Worm (Caenorhabditis elegans) whole organism, L1 larva: ENCODE measurements around the gene K08E5.5.

Experiments
- C04F5.9 ChIP-seq: sonication (generic microtip); optimal IDR thresholded peaks from 2 replicates; lab custom pipeline; 2016; ENCODE audit warnings: missing genetic modification characterization, missing compliant biosample characterization
- C16A3.4 ChIP-seq: fragments of 150-350 bp; optimal IDR thresholded peaks from 2 replicates; lab custom pipeline; 2014; ENCODE audit warnings: missing biosample characterization, missing genetic modification characterization
- C34B4.2 ChIP-seq: sonication (generic microtip); optimal IDR thresholded peaks from 2 replicates; lab custom pipeline; 2017; ENCODE audit warnings: mild to moderate bottlenecking, missing genetic modification characterization, missing compliant biosample characterization
- alr-1 ChIP-seq: fragments of 200-800 bp; sonication (Bioruptor generic); optimal IDR thresholded peaks from 2 replicates; lab custom pipeline; 2018; ENCODE audit warnings: borderline replicate concordance, mild to moderate bottlenecking, missing genetic modification characterization, missing compliant biosample characterization
- aly-2 ChIP-seq: fragments of 150-350 bp; optimal IDR thresholded peaks from 2 replicates; lab custom pipeline; 2014; ENCODE audit warnings: missing biosample characterization, missing genetic modification characterization
- ceh-82 ChIP-seq, 3 experiments: fragments of 150-350 bp in 1 of 3; sonication (generic microtip) in 2 of 3; optimal IDR thresholded peaks; 2 replicates each; lab custom pipeline; 2014 to 2017; ENCODE audit warnings: missing biosample characterization in 3 of 3, missing genetic modification characterization in 3 of 3
- ceh-88 ChIP-seq: fragments of 200-800 bp; sonication (Bioruptor generic); IDR thresholded peaks from 2 replicates; pipeline ENCODE4 v1.3.6; 2022; ENCODE audit warnings: missing genetic modification characterization, missing compliant biosample characterization
- dpl-1 ChIP-seq, 3 experiments: fragments of 150-350 bp in 2 of 3; sonication (generic microtip) in 1 of 3; optimal IDR thresholded peaks; 2 replicates each; lab custom pipeline; 2014 to 2017; ENCODE audit warnings: missing biosample characterization in 3 of 3, missing genetic modification characterization in 3 of 3, missing genetic modification reagents in 3 of 3
- dsc-1 ChIP-seq: sonication (generic microtip); optimal IDR thresholded peaks from 2 replicates; lab custom pipeline; 2016; ENCODE audit warnings: mild to moderate bottlenecking, missing genetic modification characterization, missing compliant biosample characterization
- efl-1 ChIP-seq, 4 experiments: fragments of 150-350 bp; optimal IDR thresholded peaks in 3 of 4; peaks in 1 of 4; 1 replicate in 1 of 4; 2 replicates in 3 of 4; lab custom pipeline; 2014; ENCODE audit warnings: missing biosample characterization in 2 of 4, missing genetic modification characterization in 2 of 4, missing genetic modification reagents in 2 of 4
- egl-13 ChIP-seq: sonication (generic microtip); optimal IDR thresholded peaks from 2 replicates; lab custom pipeline; 2016; ENCODE audit warnings: missing genotype, missing genetic modification reagents, missing genetic modification characterization, missing compliant biosample characterization
- fkh-10 ChIP-seq: sonication (generic microtip); optimal IDR thresholded peaks from 2 replicates; lab custom pipeline; 2017; ENCODE audit warnings: missing biosample characterization, missing genetic modification reagents, missing genetic modification characterization
- fkh-4 ChIP-seq: sonication (generic microtip); optimal IDR thresholded peaks from 2 replicates; lab custom pipeline; 2016; ENCODE audit warnings: missing compliant biosample characterization, missing genetic modification characterization, borderline replicate concordance
- fkh-8 ChIP-seq: sonication (generic microtip); optimal IDR thresholded peaks from 2 replicates; lab custom pipeline; 2016; ENCODE audit warnings: mild to moderate bottlenecking, missing genetic modification characterization, missing compliant biosample characterization
- hlh-4 ChIP-seq: sonication (generic microtip); optimal IDR thresholded peaks from 2 replicates; lab custom pipeline; 2016; ENCODE audit warnings: mild to moderate bottlenecking, missing genetic modification characterization, missing compliant biosample characterization
- isw-1 ChIP-seq: fragments of 200-800 bp; sonication (Bioruptor generic); IDR thresholded peaks from 2 replicates; pipeline ENCODE4 v1.3.6; 2022; ENCODE audit warnings: missing genetic modification characterization, missing compliant biosample characterization
- lin-13 ChIP-seq: fragments of 150-350 bp; optimal IDR thresholded peaks from 2 replicates; lab custom pipeline; 2014; ENCODE audit warnings: missing biosample characterization, missing genetic modification reagents, missing genetic modification characterization
- lin-14 ChIP-seq: fragments of 200-800 bp; sonication (Bioruptor generic); optimal IDR thresholded peaks from 2 replicates; lab custom pipeline; 2018; ENCODE audit warnings: mild to moderate bottlenecking, missing genetic modification characterization, moderate library complexity, missing compliant biosample characterization
- lin-15B ChIP-seq: fragments of 150-350 bp; sonication (generic microtip); optimal IDR thresholded peaks from 3 replicates; lab custom pipeline; 2014; ENCODE audit warnings: missing biosample characterization, missing genetic modification characterization
- lin-35 ChIP-seq, 2 experiments: fragments of 150-350 bp; optimal IDR thresholded peaks; 2 replicates each; lab custom pipeline; 2014; ENCODE audit warnings: missing biosample characterization in 2 of 2, missing genetic modification characterization in 2 of 2, missing genetic modification reagents in 2 of 2
- lir-3 ChIP-seq: sonication (generic microtip); optimal IDR thresholded peaks from 2 replicates; lab custom pipeline; 2016; ENCODE audit warnings: mild to moderate bottlenecking, missing genetic modification characterization, moderate library complexity, missing compliant biosample characterization; ENCODE audit not compliant: poor library complexity
- lsy-2 ChIP-seq, 2 experiments: fragments of 150-350 bp; optimal IDR thresholded peaks; 2 replicates each; lab custom pipeline; 2014; ENCODE audit warnings: missing biosample characterization in 2 of 2, missing genetic modification characterization in 2 of 2
- mab-9 ChIP-seq: fragments of 200-800 bp; sonication (Bioruptor generic); IDR thresholded peaks from 2 replicates; pipeline ENCODE4 v1.3.6; 2022; ENCODE audit warnings: missing genetic modification reagents, missing genetic modification characterization, missing compliant biosample characterization
- nhr-19 ChIP-seq: fragments of 200-800 bp; sonication (Bioruptor generic); conservative IDR thresholded peaks from 2 replicates; pipeline ENCODE4 v1.3.6; 2022; ENCODE audit warnings: missing genetic modification characterization, missing compliant biosample characterization
- nhr-20 ChIP-seq: sonication (generic microtip); optimal IDR thresholded peaks from 2 replicates; lab custom pipeline; 2016; ENCODE audit warnings: mild to moderate bottlenecking, missing genetic modification characterization, missing compliant biosample characterization
- nhr-237 ChIP-seq: fragments of 150-350 bp; optimal IDR thresholded peaks from 2 replicates; lab custom pipeline; 2014; ENCODE audit warnings: missing biosample characterization, missing genetic modification characterization
- nhr-28 ChIP-seq: fragments of 150-350 bp; optimal IDR thresholded peaks from 2 replicates; lab custom pipeline; 2014; ENCODE audit warnings: missing biosample characterization, missing genetic modification characterization
- nhr-47 ChIP-seq: sonication (generic microtip); optimal IDR thresholded peaks from 2 replicates; lab custom pipeline; 2016; ENCODE audit warnings: mild to moderate bottlenecking, missing genetic modification characterization, moderate library complexity, missing compliant biosample characterization
- nhr-71 ChIP-seq: sonication (generic microtip); optimal IDR thresholded peaks from 2 replicates; lab custom pipeline; 2016; ENCODE audit warnings: mild to moderate bottlenecking, missing genetic modification characterization, moderate library complexity, missing compliant biosample characterization
- nhr-90 ChIP-seq: sonication (generic microtip); optimal IDR thresholded peaks from 2 replicates; lab custom pipeline; 2016; ENCODE audit warnings: mild to moderate bottlenecking, missing genetic modification characterization, missing compliant biosample characterization; ENCODE audit not compliant: poor library complexity
- pag-3 ChIP-seq: sonication (generic microtip); optimal IDR thresholded peaks from 2 replicates; lab custom pipeline; 2017; ENCODE audit warnings: missing genetic modification characterization, mild to moderate bottlenecking, missing compliant biosample characterization, antibody characterized with exemption, borderline replicate concordance; ENCODE audit not compliant: insufficient read depth
- pax-3 ChIP-seq: fragments of 200-800 bp; sonication (Bioruptor generic); optimal IDR thresholded peaks from 2 replicates; lab custom pipeline; 2018; ENCODE audit warnings: mild to moderate bottlenecking, missing genetic modification characterization, moderate library complexity, missing compliant biosample characterization
- rnt-1 ChIP-seq: sonication (generic microtip); optimal IDR thresholded peaks from 2 replicates; lab custom pipeline; 2016; ENCODE audit warnings: mild to moderate bottlenecking, missing genetic modification characterization, moderate library complexity, missing compliant biosample characterization
- snu-23 ChIP-seq: sonication (generic microtip); optimal IDR thresholded peaks from 2 replicates; lab custom pipeline; 2016; ENCODE audit warnings: missing genetic modification characterization, missing compliant biosample characterization
- swsn-7 ChIP-seq: sonication (generic microtip); optimal IDR thresholded peaks from 2 replicates; lab custom pipeline; 2016; ENCODE audit warnings: missing genetic modification characterization, missing compliant biosample characterization
- tbx-2 ChIP-seq: sonication (generic microtip); optimal IDR thresholded peaks from 2 replicates; lab custom pipeline; 2016; ENCODE audit warnings: missing genetic modification characterization, missing compliant biosample characterization
- unc-86 ChIP-seq: sonication (generic microtip); optimal IDR thresholded peaks from 2 replicates; lab custom pipeline; 2016; ENCODE audit warnings: missing genetic modification characterization, missing compliant biosample characterization
- unc-98 ChIP-seq: fragments of 200-800 bp; sonication (Bioruptor generic); IDR thresholded peaks from 2 replicates; pipeline ENCODE4 v1.3.6; 2022; ENCODE audit warnings: missing genetic modification characterization, missing compliant biosample characterization
- vab-15 ChIP-seq: sonication (generic microtip); optimal IDR thresholded peaks from 2 replicates; lab custom pipeline; 2017; ENCODE audit warnings: missing genotype, mild to moderate bottlenecking, missing genetic modification characterization, missing compliant biosample characterization
- xbp-1 ChIP-seq: sonication (generic microtip); optimal IDR thresholded peaks from 2 replicates; lab custom pipeline; 2016; ENCODE audit warnings: missing genetic modification characterization, missing compliant biosample characterization
- zag-1 ChIP-seq: fragments of 150-350 bp; optimal IDR thresholded peaks from 2 replicates; lab custom pipeline; 2014; ENCODE audit warnings: missing biosample characterization, missing genetic modification characterization
- ztf-11 ChIP-seq, 2 experiments: sonication (generic microtip); optimal IDR thresholded peaks; 2 replicates each; lab custom pipeline; 2016 to 2017; ENCODE audit warnings: missing genetic modification characterization in 2 of 2, missing biosample characterization in 1 of 2, missing compliant biosample characterization in 1 of 2

Gene K08E5.5

ce11 chrIII:10126375-10126774, 33.9 kb downstream of the K08E5.5 start:
- peak; percentile 33 for TF ChIP-seq snu-23
- peak; percentile 15 to 46 for TF ChIP-seq lsy-2 (tag; optimal IDR thresholded peaks at IDR 0.05; lab: Kevin White, UChicago)
- TF ChIP-seq nhr-19 (GFP tag; lab: Robert Waterston, UW): 0 out of 2 replicates have a peak, but pooled peaks have one; percentile 6
- no peak for TF ChIP-seq efl-1 (optimal IDR thresholded peaks at IDR 0.05; lab: Kevin White, UChicago)
- no peak for TF ChIP-seq efl-1 (GFP tag; optimal IDR thresholded peaks at IDR 0.05 in 1 of 2; lab: Kevin White, UChicago)
- TF ChIP-seq lin-14 (GFP tag; lab: Kevin White, UChicago): peak; percentile 75
- no peak for TF ChIP-seq nhr-28
- TF ChIP-seq nhr-71 (tag; lab: Kevin White, UChicago): peak; percentile 42
- TF ChIP-seq rnt-1 (tag; lab: Kevin White, UChicago): peak; percentile 33

ce11 chrIII:10123586-10124233, 36.6 kb downstream of the K08E5.5 start, which contains the start of gene ttll-4:
Gene ttll-4 (plus strand): TSS chrIII:10124183.
- no peak for TF ChIP-seq pag-3 (tag; lab: Kevin White, UChicago)
- peak; percentile 72 for TF ChIP-seq unc-86 (tag; lab: Kevin White, UChicago)
- no peak for TF ChIP-seq C16A3.4 (tag; lab: Kevin White, UChicago)
- peak; percentile 43 to 55 for TF ChIP-seq lsy-2 (tag; optimal IDR thresholded peaks at IDR 0.05; lab: Kevin White, UChicago)
- peak; percentile 71 for TF ChIP-seq dsc-1
- peak; percentile 78 for TF ChIP-seq isw-1 (GFP tag; lab: Robert Waterston, UW)
- peak; percentile 31 for TF ChIP-seq nhr-90 (tag; lab: Kevin White, UChicago)
- peak; percentile 34 to 53 (median 46) for TF ChIP-seq ceh-82 (tag; optimal IDR thresholded peaks at IDR 0.05; lab: Kevin White, UChicago)
- no peak for TF ChIP-seq C04F5.9 (tag; lab: Kevin White, UChicago)
- peak; percentile 85 for TF ChIP-seq rnt-1 (tag; lab: Kevin White, UChicago)
- peak; percentile 71 for TF ChIP-seq lir-3 (tag; lab: Kevin White, UChicago)
- TF ChIP-seq swsn-7 (tag; lab: Kevin White, UChicago): peak; percentile 65
- TF ChIP-seq nhr-47 (tag; lab: Kevin White, UChicago): peak; percentile 72
- peak; percentile 72 for TF ChIP-seq unc-98
- TF ChIP-seq fkh-4 (tag; lab: Kevin White, UChicago): peak; percentile 29
- TF ChIP-seq fkh-8: peak; percentile 56
- TF ChIP-seq C34B4.2 (tag; lab: Kevin White, UChicago): no peak
- TF ChIP-seq nhr-71 (tag; lab: Kevin White, UChicago): peak; percentile 81
- TF ChIP-seq aly-2 (tag; lab: Kevin White, UChicago): no peak
- peak; percentile 69 to 81 for TF ChIP-seq efl-1 (optimal IDR thresholded peaks at IDR 0.05; lab: Kevin White, UChicago)
- TF ChIP-seq efl-1 (GFP tag; optimal IDR thresholded peaks at IDR 0.05 in 1 of 2; lab: Kevin White, UChicago): peak; percentile 47 to 80
- peak in 1 of 2 experiments; percentile 15 for TF ChIP-seq lin-35 (GFP tag; optimal IDR thresholded peaks at IDR 0.05; lab: Kevin White, UChicago)
- TF ChIP-seq alr-1 (tag; lab: Kevin White, UChicago): no peak
- TF ChIP-seq nhr-237: no peak
- TF ChIP-seq tbx-2 (tag; lab: Kevin White, UChicago): peak; percentile 59
- peak; percentile 48 for TF ChIP-seq fkh-10 (GFP tag; lab: Kevin White, UChicago)
- peak; percentile 82 for TF ChIP-seq lin-14 (GFP tag; lab: Kevin White, UChicago)
- TF ChIP-seq ceh-88 (GFP tag; lab: Robert Waterston, UW): peak; percentile 35; the same call in 1 of the 2 replicates
- peak; percentile 58 for TF ChIP-seq snu-23
- peak; percentile 64 for TF ChIP-seq lin-15B (tag; lab: Kevin White, UChicago)
- peak; percentile 53 for TF ChIP-seq lin-13
- no peak for TF ChIP-seq nhr-28
- peak in 1 of 2 experiments; percentile 67 for TF ChIP-seq ztf-11 (tag; optimal IDR thresholded peaks at IDR 0.05; lab: Kevin White, UChicago)
- peak in 2 of 3 experiments; percentile 0 to 48 for TF ChIP-seq dpl-1 (GFP tag; optimal IDR thresholded peaks at IDR 0.05; lab: Kevin White, UChicago)
- TF ChIP-seq pax-3 (tag; lab: Kevin White, UChicago): peak; percentile 29
- peak; percentile 58; the same call in 1 of the 2 replicates for TF ChIP-seq mab-9 (GFP tag; lab: Robert Waterston, UW)
- TF ChIP-seq nhr-20 (tag; lab: Kevin White, UChicago): peak; percentile 36
- TF ChIP-seq vab-15 (tag; lab: Kevin White, UChicago): peak; percentile 34
- TF ChIP-seq hlh-4 (tag; lab: Kevin White, UChicago): no peak
- TF ChIP-seq zag-1: no peak
- peak; percentile 61 for TF ChIP-seq nhr-19 (GFP tag; lab: Robert Waterston, UW)
- TF ChIP-seq egl-13 (tag; lab: Kevin White, UChicago): peak; percentile 59
- TF ChIP-seq xbp-1: peak; percentile 57
